Worm (Caenorhabditis elegans) whole organism, young adult: ENCODE results near the gene ensh-1.

Source experiments
- B0035.1 ChIP-seq: sonication (generic microtip); optimal IDR thresholded peaks from 2 replicates; lab custom pipeline; 2016; ENCODE audit warnings: missing genetic modification characterization, mild to moderate bottlenecking, missing compliant biosample characterization, missing genotype, missing genetic modification reagents
- B0261.1 ChIP-seq: sonication (generic microtip); optimal IDR thresholded peaks from 2 replicates; lab custom pipeline; 2016; ENCODE audit warnings: mild to moderate bottlenecking, missing genetic modification characterization, moderate library complexity, missing compliant biosample characterization
- D2030.7 ChIP-seq: fragments of 200-800 bp; sonication (Bioruptor generic); IDR thresholded peaks from 2 replicates; pipeline ENCODE4 v1.3.6; 2022; ENCODE audit warnings: missing genetic modification reagents, missing genetic modification characterization, missing compliant biosample characterization
- F57C9.4 ChIP-seq: sonication (generic microtip); optimal IDR thresholded peaks from 2 replicates; lab custom pipeline; 2017; ENCODE audit warnings: mild to moderate bottlenecking, missing genetic modification characterization, missing compliant biosample characterization
- T26A5.8 ChIP-seq: sonication (generic microtip); optimal IDR thresholded peaks from 2 replicates; lab custom pipeline; 2016; ENCODE audit warnings: missing genetic modification characterization, missing compliant biosample characterization
- Y56A3A.18 ChIP-seq: fragments of 200-800 bp; sonication (Bioruptor generic); IDR thresholded peaks from 2 replicates; pipeline ENCODE4 v1.3.6; 2022; ENCODE audit warnings: missing genetic modification reagents, missing genetic modification characterization, missing compliant biosample characterization
- Y79H2A.3 ChIP-seq: fragments of 200-800 bp; sonication (Bioruptor generic); conservative IDR thresholded peaks from 2 replicates; pipeline ENCODE4 v1.3.6; 2022; ENCODE audit warnings: missing genetic modification reagents, missing genetic modification characterization, missing compliant biosample characterization
- aptf-3 ChIP-seq: fragments of 200-800 bp; sonication (Bioruptor generic); IDR thresholded peaks from 2 replicates; pipeline ENCODE4 v1.3.6; 2022; ENCODE audit warnings: missing genetic modification characterization, missing compliant biosample characterization
- bed-2 ChIP-seq: fragments of 200-800 bp; sonication (Bioruptor generic); IDR thresholded peaks from 2 replicates; pipeline ENCODE4 v1.3.6; 2022; ENCODE audit warnings: missing genetic modification reagents, missing genetic modification characterization, missing compliant biosample characterization
- cebp-1 ChIP-seq, 2 experiments: fragments of 200-800 bp in 1 of 2; sonication (Bioruptor generic) in 1 of 2; sonication (generic microtip) in 1 of 2; IDR thresholded peaks in 1 of 2; optimal IDR thresholded peaks in 1 of 2; 2 replicates each; pipeline versions ENCODE4 v1.3.6 to Lab custom; 2017 to 2022; ENCODE audit warnings: missing compliant biosample characterization in 2 of 2, missing genetic modification characterization in 2 of 2, mild to moderate bottlenecking in 1 of 2, missing genetic modification reagents in 1 of 2, moderate library complexity in 1 of 2
- ceh-40 ChIP-seq: fragments of 200-800 bp; sonication (Bioruptor generic); IDR thresholded peaks from 2 replicates; pipeline ENCODE4 v1.3.6; 2022; ENCODE audit warnings: missing genetic modification characterization, missing compliant biosample characterization
- die-1 ChIP-seq: sonication (generic microtip); optimal IDR thresholded peaks from 2 replicates; lab custom pipeline; 2016; ENCODE audit warnings: missing genotype, mild to moderate bottlenecking, missing genetic modification characterization, missing compliant biosample characterization
- dox-1 ChIP-seq: fragments of 200-800 bp; sonication (Bioruptor generic); IDR thresholded peaks from 2 replicates; pipeline ENCODE4 v1.3.6; 2022; ENCODE audit warnings: missing genetic modification reagents, missing genetic modification characterization, missing compliant biosample characterization
- dpff-1 ChIP-seq: sonication (generic microtip); optimal IDR thresholded peaks from 2 replicates; lab custom pipeline; 2017; ENCODE audit warnings: mild to moderate bottlenecking, missing genetic modification characterization, missing compliant biosample characterization
- efl-1 ChIP-seq: fragments of 150-350 bp; optimal IDR thresholded peaks from 2 replicates; lab custom pipeline; 2014; ENCODE audit warnings: missing biosample characterization, missing genetic modification reagents, missing genetic modification characterization
- egl-18 ChIP-seq: fragments of 200-800 bp; sonication (Bioruptor generic); IDR thresholded peaks from 2 replicates; pipeline ENCODE4 v1.3.6; 2022; ENCODE audit warnings: missing genetic modification reagents, missing genetic modification characterization, missing compliant biosample characterization
- egl-44 ChIP-seq: fragments of 200-800 bp; sonication (Bioruptor generic); IDR thresholded peaks from 2 replicates; pipeline ENCODE4 v1.3.6; 2022; ENCODE audit warnings: missing genetic modification reagents, missing genetic modification characterization, missing compliant biosample characterization
- egrh-3 ChIP-seq: fragments of 200-800 bp; sonication (Bioruptor generic); IDR thresholded peaks from 2 replicates; pipeline ENCODE4 v1.3.6; 2022; ENCODE audit warnings: missing genetic modification reagents, missing genetic modification characterization, missing compliant biosample characterization
- fkh-3 ChIP-seq: sonication (generic microtip); optimal IDR thresholded peaks from 2 replicates; lab custom pipeline; 2016; ENCODE audit warnings: mild to moderate bottlenecking, missing genetic modification characterization, missing compliant biosample characterization
- gei-17 ChIP-seq: fragments of 200-800 bp; sonication (Bioruptor generic); optimal IDR thresholded peaks from 2 replicates; lab custom pipeline; 2018; ENCODE audit warnings: mild to moderate bottlenecking, missing genetic modification characterization, missing compliant biosample characterization
- hlh-12 ChIP-seq: sonication (generic microtip); optimal IDR thresholded peaks from 2 replicates; lab custom pipeline; 2016; ENCODE audit warnings: missing genetic modification characterization, missing compliant biosample characterization
- hmg-1.2 ChIP-seq: fragments of 200-800 bp; sonication (Bioruptor generic); IDR thresholded peaks from 2 replicates; pipeline ENCODE4 v1.3.6; 2022; ENCODE audit warnings: missing genetic modification reagents, missing genetic modification characterization, missing compliant biosample characterization
- hmg-20 ChIP-seq: fragments of 200-800 bp; sonication (Bioruptor generic); IDR thresholded peaks from 2 replicates; pipeline ENCODE4 v1.3.6; 2022; ENCODE audit warnings: missing genetic modification reagents, missing genetic modification characterization, missing compliant biosample characterization
- lag-1 ChIP-seq: fragments of 200-800 bp; sonication (Bioruptor generic); IDR thresholded peaks from 2 replicates; pipeline ENCODE4 v1.3.6; 2022; ENCODE audit warnings: missing genetic modification reagents, missing genetic modification characterization, missing compliant biosample characterization
- lin-35 ChIP-seq, 3 experiments: fragments of 150-350 bp in 2 of 3; sonication (generic microtip) in 1 of 3; optimal IDR thresholded peaks; 2 replicates each; lab custom pipeline; 2014 to 2018; ENCODE audit warnings: missing biosample characterization in 3 of 3, missing genetic modification characterization in 3 of 3, missing genetic modification reagents in 3 of 3
- lin-54 ChIP-seq: fragments of 200-800 bp; sonication (Bioruptor generic); optimal IDR thresholded peaks from 2 replicates; lab custom pipeline; 2018; ENCODE audit warnings: mild to moderate bottlenecking, missing genetic modification characterization, missing compliant biosample characterization
- lsy-27 ChIP-seq: sonication (generic microtip); optimal IDR thresholded peaks from 2 replicates; lab custom pipeline; 2017; ENCODE audit warnings: missing genetic modification characterization, mild to moderate bottlenecking, missing compliant biosample characterization, antibody characterized with exemption, missing genotype, borderline replicate concordance; ENCODE audit not compliant: insufficient read depth
- madf-10 ChIP-seq: sonication (generic microtip); optimal IDR thresholded peaks from 2 replicates; lab custom pipeline; 2016; ENCODE audit warnings: mild to moderate bottlenecking, missing genetic modification characterization, missing compliant biosample characterization
- mes-4 ChIP-seq: sonication (generic microtip); optimal IDR thresholded peaks from 2 replicates; lab custom pipeline; 2016; ENCODE audit warnings: missing genotype, missing genetic modification characterization, missing compliant biosample characterization
- nhr-120 ChIP-seq: fragments of 200-800 bp; sonication (Bioruptor generic); IDR thresholded peaks from 2 replicates; pipeline ENCODE4 v1.3.6; 2022; ENCODE audit warnings: missing genetic modification characterization, missing compliant biosample characterization
- nhr-90 ChIP-seq: sonication (generic microtip); optimal IDR thresholded peaks from 2 replicates; lab custom pipeline; 2016; ENCODE audit warnings: missing genotype, mild to moderate bottlenecking, missing genetic modification characterization, missing compliant biosample characterization
- pbrm-1 ChIP-seq: fragments of 200-800 bp; sonication (Bioruptor generic); IDR thresholded peaks from 2 replicates; pipeline ENCODE4 v1.3.6; 2022; ENCODE audit warnings: missing genetic modification reagents, missing genetic modification characterization, missing compliant biosample characterization
- rcor-1 ChIP-seq: fragments of 200-800 bp; sonication (Bioruptor generic); IDR thresholded peaks from 2 replicates; pipeline ENCODE4 v1.3.6; 2022; ENCODE audit warnings: missing genetic modification reagents, missing genetic modification characterization, missing compliant biosample characterization
- rec-8 ChIP-seq, 2 experiments: sonication (generic microtip); optimal IDR thresholded peaks; 2 replicates each; lab custom pipeline; 2016; ENCODE audit warnings: mild to moderate bottlenecking in 2 of 2, missing genetic modification characterization in 2 of 2, missing genetic modification reagents in 2 of 2, missing genotype in 2 of 2, missing biosample characterization in 1 of 2, missing compliant biosample characterization in 1 of 2, moderate library complexity in 1 of 2
- repo-1 ChIP-seq: sonication (generic microtip); optimal IDR thresholded peaks from 2 replicates; lab custom pipeline; 2017; ENCODE audit warnings: mild to moderate bottlenecking, missing genetic modification characterization, missing compliant biosample characterization
- rpc-1 ChIP-seq, 2 experiments: fragments of 150-350 bp in 1 of 2; sonication (generic microtip) in 1 of 2; optimal IDR thresholded peaks; 2 replicates each; lab custom pipeline; 2014 to 2018; ENCODE audit warnings: missing biosample characterization in 1 of 2, missing genetic modification characterization in 1 of 2, missing genetic modification reagents in 1 of 2, missing genotype in 1 of 2
- snpc-1.1 ChIP-seq: sonication (generic microtip); optimal IDR thresholded peaks from 2 replicates; lab custom pipeline; 2017; ENCODE audit warnings: missing genetic modification characterization, mild to moderate bottlenecking, missing compliant biosample characterization, antibody characterized with exemption, moderate library complexity, missing genotype, missing genetic modification reagents; ENCODE audit not compliant: insufficient read depth
- snpc-3.4 ChIP-seq: sonication (generic microtip); optimal IDR thresholded peaks from 2 replicates; lab custom pipeline; 2017; ENCODE audit warnings: missing genetic modification characterization, mild to moderate bottlenecking, missing compliant biosample characterization, antibody characterized with exemption, moderate library complexity, missing genotype, missing genetic modification reagents
- snpc-4 ChIP-seq, 5 experiments: fragments of 150-350 bp in 1 of 5; sonication (generic microtip) in 4 of 5; optimal IDR thresholded peaks; 2 replicates each; lab custom pipeline; 2014 to 2018; ENCODE audit warnings: missing genetic modification characterization in 5 of 5, missing biosample characterization in 3 of 5, antibody characterized with exemption in 2 of 5, mild to moderate bottlenecking in 2 of 5, missing compliant biosample characterization in 2 of 5, missing genotype in 2 of 5, moderate library complexity in 2 of 5, missing genetic modification reagents in 1 of 5
- tbp1 ChIP-seq: fragments of 200-800 bp; sonication (Bioruptor generic); optimal IDR thresholded peaks from 2 replicates; lab custom pipeline; 2018; ENCODE audit warnings: mild to moderate bottlenecking, missing genetic modification characterization, missing compliant biosample characterization
- unc-130 ChIP-seq: sonication (generic microtip); optimal IDR thresholded peaks from 2 replicates; lab custom pipeline; 2016; ENCODE audit warnings: missing genetic modification reagents, missing genetic modification characterization, missing compliant biosample characterization
- ztf-18 ChIP-seq: sonication (generic microtip); optimal IDR thresholded peaks from 2 replicates; lab custom pipeline; 2016; ENCODE audit warnings: missing genotype, mild to moderate bottlenecking, missing genetic modification characterization, missing compliant biosample characterization
- ztf-22 ChIP-seq: fragments of 200-800 bp; sonication (Bioruptor generic); optimal IDR thresholded peaks from 2 replicates; lab custom pipeline; 2018; ENCODE audit warnings: mild to moderate bottlenecking, missing genetic modification characterization, moderate library complexity, missing compliant biosample characterization
- ztf-25 ChIP-seq: fragments of 200-800 bp; sonication (Bioruptor generic); IDR thresholded peaks from 2 replicates; pipeline ENCODE4 v1.3.6; 2022; ENCODE audit warnings: missing genetic modification reagents, missing genetic modification characterization, missing compliant biosample characterization
- ztf-26 ChIP-seq: sonication (generic microtip); optimal IDR thresholded peaks from 2 replicates; lab custom pipeline; 2017; ENCODE audit warnings: missing genetic modification characterization, missing compliant biosample characterization

The ensh-1 gene

DNA sequence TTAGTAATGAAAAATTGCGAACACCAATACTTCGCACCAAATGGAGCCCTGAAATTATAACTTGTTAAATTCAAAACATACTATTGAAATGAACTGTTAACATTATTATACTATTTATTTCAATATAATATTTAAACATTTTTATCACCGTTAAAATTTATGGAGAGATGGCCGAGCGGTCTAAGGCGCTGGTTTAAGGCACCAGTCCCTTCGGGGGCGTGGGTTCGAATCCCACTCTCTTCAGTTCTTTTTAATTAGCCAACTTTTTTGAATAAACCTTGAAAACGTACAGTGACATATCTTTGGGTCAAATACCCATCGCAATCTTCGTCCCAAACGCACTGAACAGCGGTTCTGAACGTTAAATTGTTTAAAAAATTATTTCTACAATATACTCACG is 34.2 kb downstream of the ensh-1 start:
- 0 out of 2 replicates have a peak, but pooled peaks have one; percentile 26 for TF ChIP-seq nhr-120
- TF ChIP-seq dpff-1 (tag; lab: Kevin White, UChicago), result no peak
- no peak for TF ChIP-seq T26A5.8
- peak; percentile 39 for TF ChIP-seq lin-54 (GFP tag; lab: Kevin White, UChicago)
- peak; percentile 64; the same call in 1 of the 2 replicates for TF ChIP-seq D2030.7
- TF ChIP-seq snpc-3.4 (tag; lab: Kevin White, UChicago), result peak; percentile 65
- peak; percentile 25 for TF ChIP-seq snpc-1.1 (tag; lab: Kevin White, UChicago)
- peak; percentile 57; the same call in 1 of the 2 replicates for TF ChIP-seq pbrm-1 (GFP tag; lab: Robert Waterston, UW)
- TF ChIP-seq lsy-27 (tag; lab: Kevin White, UChicago), result no peak
- TF ChIP-seq ztf-22 (GFP tag; lab: Kevin White, UChicago), result no peak
- TF ChIP-seq die-1 (tag; lab: Kevin White, UChicago), result peak; percentile 75
- 0 out of 2 replicates have a peak, but pooled peaks have one; percentile 7 for TF ChIP-seq egrh-3 (GFP tag; lab: Robert Waterston, UW)
- no peak for TF ChIP-seq lag-1 (GFP tag; lab: Robert Waterston, UW)
- no peak for TF ChIP-seq gei-17 (GFP tag; lab: Kevin White, UChicago)
- TF ChIP-seq dox-1, result peak; percentile 46; the same call in 1 of the 2 replicates
- TF ChIP-seq bed-2, result no peak
- no peak for TF ChIP-seq hmg-20 (GFP tag; lab: Robert Waterston, UW)
- TF ChIP-seq egl-44, result 0 out of 2 replicates have a peak, but pooled peaks have one; percentile 58
- TF ChIP-seq efl-1 (GFP tag; lab: Kevin White, UChicago), result peak; percentile 8
- peak; percentile 45 for TF ChIP-seq fkh-3 (tag; lab: Kevin White, UChicago)
- peak; percentile 72 for TF ChIP-seq B0261.1 (tag; lab: Kevin White, UChicago)
- peak; percentile 56 for TF ChIP-seq madf-10 (tag; lab: Kevin White, UChicago)
- TF ChIP-seq Y56A3A.18 (GFP tag; lab: Robert Waterston, UW), result 0 out of 2 replicates have a peak, but pooled peaks have one; percentile 49
- no peak for TF ChIP-seq cebp-1 (GFP tag; IDR thresholded peaks at IDR 0.05; lab: Robert Waterston, UW)
- peak; percentile 43 for TF ChIP-seq cebp-1 (tag; optimal IDR thresholded peaks at IDR 0.05; lab: Kevin White, UChicago)
- 0 out of 2 replicates have a peak, but pooled peaks have one; percentile 24 for TF ChIP-seq rcor-1 (GFP tag; lab: Robert Waterston, UW)
- no peak for TF ChIP-seq snpc-4 (GFP tag; optimal IDR thresholded peaks at IDR 0.05; lab: Kevin White, UChicago)
- peak in 2 of 4 experiments; percentile 9 to 66 for TF ChIP-seq snpc-4 (tag; optimal IDR thresholded peaks at IDR 0.05; lab: Kevin White, UChicago)
- peak; percentile 33 for TF ChIP-seq mes-4 (tag; lab: Kevin White, UChicago)
- no peak for TF ChIP-seq egl-18 (GFP tag; lab: Robert Waterston, UW)
- TF ChIP-seq Y79H2A.3 (GFP tag; lab: Robert Waterston, UW), result no peak
- TF ChIP-seq ztf-18, result peak; percentile 62
- TF ChIP-seq aptf-3 (GFP tag; lab: Robert Waterston, UW), result 0 out of 2 replicates have a peak, but pooled peaks have one; percentile 32
- peak; percentile 67; the same call in 1 of the 2 replicates for TF ChIP-seq ztf-25 (GFP tag; lab: Robert Waterston, UW)
- TF ChIP-seq rpc-1 (optimal IDR thresholded peaks at IDR 0.05; lab: Kevin White, UChicago), result peak; percentile 82
- TF ChIP-seq rpc-1 (tag; optimal IDR thresholded peaks at IDR 0.05; lab: Kevin White, UChicago), result peak; percentile 91
- TF ChIP-seq unc-130 (GFP tag; lab: Kevin White, UChicago), result peak; percentile 18
- TF ChIP-seq hmg-1.2 (GFP tag; lab: Robert Waterston, UW), result peak; percentile 53
- TF ChIP-seq ztf-26 (tag; lab: Kevin White, UChicago), result peak; percentile 41
- TF ChIP-seq ceh-40 (GFP tag; lab: Robert Waterston, UW), result peak; percentile 75; the same call in 1 of the 2 replicates
- TF ChIP-seq repo-1 (tag; lab: Kevin White, UChicago), result peak; percentile 35
- peak; percentile 6 for TF ChIP-seq F57C9.4 (tag; lab: Kevin White, UChicago)
- peak; percentile 89 for TF ChIP-seq tbp1
- peak; percentile 18 for TF ChIP-seq B0035.1
- TF ChIP-seq nhr-90 (tag; lab: Kevin White, UChicago), result peak; percentile 59
- TF ChIP-seq lin-35 (GFP tag; optimal IDR thresholded peaks at IDR 0.05; lab: Kevin White, UChicago), result peak in 1 of 3 experiments; percentile 11
- TF ChIP-seq rec-8 (tag; optimal IDR thresholded peaks at IDR 0.05; lab: Kevin White, UChicago), result peak; percentile 36 to 50
- TF ChIP-seq hlh-12 (tag; lab: Kevin White, UChicago), result peak; percentile 13
